Worm (Caenorhabditis elegans): ENCODE data around the gene srlf-30.

DNA sequence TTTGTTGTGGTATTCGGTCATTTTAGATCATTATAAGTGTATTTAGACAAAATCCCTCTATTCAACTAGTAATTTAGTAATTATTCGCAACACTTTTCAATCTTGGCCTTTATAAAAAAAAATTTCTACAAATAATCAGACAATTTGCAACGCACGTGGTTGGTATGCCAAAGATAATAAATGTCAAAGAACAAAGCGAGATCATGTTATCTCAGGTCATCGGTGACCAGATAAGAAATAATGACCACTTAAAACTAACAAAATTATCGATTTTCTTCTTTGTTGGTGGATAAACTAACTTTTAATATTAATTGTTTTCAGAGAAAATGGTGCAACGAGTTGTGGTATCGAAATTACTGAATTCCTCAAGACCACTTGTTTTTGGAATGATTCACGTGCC lies 19.0 kb upstream of the srlf-30 start, which contains the start of gene F13E9.13:
- TF ChIP-seq jun-1 (tag; optimal IDR thresholded peaks at IDR 0.05): no peak
- TF ChIP-seq nhr-76 (tag; optimal IDR thresholded peaks at IDR 0.05): no peak
- TF ChIP-seq aly-2 (tag; optimal IDR thresholded peaks at IDR 0.05): no peak
- no peak for TF ChIP-seq egl-13 (tag; optimal IDR thresholded peaks at IDR 0.05)
- TF ChIP-seq nhr-11 (tag; optimal IDR thresholded peaks at IDR 0.05): no peak
- TF ChIP-seq unc-130 (tag; optimal IDR thresholded peaks at IDR 0.05): no peak
- TF ChIP-seq egl-27 (tag; optimal IDR thresholded peaks at IDR 0.05): no peak

Data from whole organism, L1 larva.